Fruit fly (Drosophila melanogaster) whole organism, embryonic: ENCODE results near the gene COX7AL.

Experiments
- Atf-2 ChIP-seq: fragments of 200-800 bp; sonication (Bioruptor generic); optimal IDR thresholded peaks from 2 replicates; lab custom pipeline; 2016; ENCODE audit warnings: missing biosample characterization, missing genetic modification characterization
- Atf6 ChIP-seq: fragments of 200-800 bp; sonication (Bioruptor generic); IDR thresholded peaks from 2 replicates; pipeline ENCODE4 v1.3.6; 2022; ENCODE audit warnings: missing biosample characterization, missing genetic modification characterization
- Awh ChIP-seq: fragments of 200-800 bp; sonication (Bioruptor generic); IDR thresholded peaks from 2 replicates; pipeline ENCODE4, ENCODE4 v1.3.6; 2022; ENCODE audit warnings: missing biosample characterization, missing genetic modification characterization
- Bteb2 ChIP-seq: fragments of 200-800 bp; sonication (Bioruptor generic); optimal IDR thresholded peaks from 2 replicates; lab custom pipeline; 2016; ENCODE audit warnings: missing biosample characterization, missing genetic modification characterization
- CG10366 ChIP-seq: fragments of 200-800 bp; sonication (Bioruptor generic); IDR thresholded peaks from 2 replicates; pipeline ENCODE4 v1.3.6; 2022; ENCODE audit warnings: missing biosample characterization, missing genetic modification characterization
- CG10543 ChIP-seq: fragments of 200-800 bp; sonication (Bioruptor generic); optimal IDR thresholded peaks from 3 replicates; lab custom pipeline; 2017; ENCODE audit warnings: missing biosample characterization, mild to moderate bottlenecking, missing genetic modification characterization, moderate library complexity
- CG12219 ChIP-seq: fragments of 200-800 bp; sonication (Bioruptor generic); optimal IDR thresholded peaks from 3 replicates; lab custom pipeline; 2018; ENCODE audit warnings: missing biosample characterization, mild to moderate bottlenecking, missing genetic modification characterization
- CG13424 ChIP-seq: fragments of 200-800 bp; sonication (Bioruptor generic); optimal IDR thresholded peaks from 2 replicates; lab custom pipeline; 2019; ENCODE audit warnings: missing biosample characterization, mild to moderate bottlenecking, missing genetic modification characterization, moderate library complexity
- CG15514 ChIP-seq: fragments of 200-800 bp; sonication (Bioruptor generic); optimal IDR thresholded peaks from 3 replicates; lab custom pipeline; 2017; ENCODE audit warnings: missing biosample characterization, missing genetic modification characterization, mild to moderate bottlenecking, moderate library complexity, missing genetic modification reagents
- CG15601 ChIP-seq: fragments of 200-800 bp; sonication (Bioruptor generic); optimal IDR thresholded peaks from 3 replicates; lab custom pipeline; 2019; ENCODE audit warnings: missing biosample characterization, mild to moderate bottlenecking, missing genetic modification characterization, moderate library complexity
- CG2129 ChIP-seq: fragments of 200-800 bp; sonication (Bioruptor generic); IDR thresholded peaks from 2 replicates; pipeline ENCODE4 v1.3.6; 2022; ENCODE audit warnings: missing biosample characterization, missing genetic modification characterization; ENCODE audit not compliant: partially characterized antibody
- CG6791 ChIP-seq: fragments of 200-800 bp; sonication (Bioruptor generic); IDR thresholded peaks from 3 replicates; pipeline ENCODE4 v1.3.6; 2022; ENCODE audit warnings: missing biosample characterization, missing genetic modification characterization; ENCODE audit not compliant: partially characterized antibody
- CG7786 ChIP-seq: fragments of 200-800 bp; sonication (Bioruptor generic); optimal IDR thresholded peaks from 2 replicates; lab custom pipeline; 2016; ENCODE audit warnings: missing biosample characterization, missing genetic modification characterization
- CG7987 ChIP-seq: fragments of 200-800 bp; sonication (Bioruptor generic); optimal IDR thresholded peaks from 2 replicates; lab custom pipeline; 2018; ENCODE audit warnings: missing biosample characterization, mild to moderate bottlenecking, missing genetic modification characterization, moderate library complexity
- CG8478 ChIP-seq: fragments of >200 bp; optimal IDR thresholded peaks from 2 replicates; lab custom pipeline; 2018
- CG9727 ChIP-seq: fragments of 200-800 bp; sonication (Bioruptor generic); optimal IDR thresholded peaks from 3 replicates; lab custom pipeline; 2017; ENCODE audit warnings: missing biosample characterization, mild to moderate bottlenecking, missing genetic modification characterization
- CTCF ChIP-seq: fragments of 200-800 bp; sonication (Bioruptor generic); optimal IDR thresholded peaks from 2 replicates; lab custom pipeline; 2017; ENCODE audit warnings: missing biosample characterization, mild to moderate bottlenecking, missing genetic modification characterization, moderate library complexity
- Drgx ChIP-seq: fragments of 200-800 bp; sonication (Bioruptor generic); IDR thresholded peaks from 2 replicates; pipeline ENCODE4 v1.3.6; 2022; ENCODE audit warnings: missing biosample characterization, missing genetic modification characterization
- E2f2 ChIP-seq: fragments of 200-800 bp; sonication (Bioruptor generic); IDR thresholded peaks from 2 replicates; pipeline ENCODE4 v1.3.6; 2022; ENCODE audit warnings: missing biosample characterization, missing genetic modification characterization
- Gug ChIP-seq: fragments of 200-800 bp; sonication (Bioruptor generic); IDR thresholded peaks from 4 replicates; pipeline ENCODE4 v1.3.6; 2022; ENCODE audit warnings: missing biosample characterization, missing genetic modification characterization
- H15 ChIP-seq: fragments of 200-800 bp; sonication (Bioruptor generic); IDR thresholded peaks from 3 replicates; pipeline ENCODE4 v1.3.6; 2022; ENCODE audit warnings: missing biosample characterization, missing genetic modification characterization
- HLH54F ChIP-seq: fragments of 200-800 bp; sonication (Bioruptor generic); optimal IDR thresholded peaks from 3 replicates; lab custom pipeline; 2016; ENCODE audit warnings: missing biosample characterization, missing genetic modification characterization
- Hey ChIP-seq: fragments of 200-800 bp; sonication (Bioruptor generic); optimal IDR thresholded peaks from 3 replicates; lab custom pipeline; 2018; ENCODE audit warnings: missing biosample characterization, mild to moderate bottlenecking, missing genetic modification characterization
- Hmr ChIP-seq: fragments of 200-800 bp; sonication (Bioruptor generic); optimal IDR thresholded peaks from 3 replicates; lab custom pipeline; 2017; ENCODE audit warnings: mild to moderate bottlenecking, missing biosample characterization, missing genetic modification reagents, missing genetic modification characterization
- Hmx ChIP-seq: fragments of 200-800 bp; sonication (Bioruptor generic); optimal IDR thresholded peaks from 2 replicates; lab custom pipeline; 2016; ENCODE audit warnings: missing biosample characterization, missing genetic modification characterization
- Hr51 ChIP-seq, 2 experiments: fragments of 200-800 bp; sonication (Bioruptor generic); optimal IDR thresholded peaks; 2 replicates in 1 of 2; 3 replicates in 1 of 2; lab custom pipeline; 2016 to 2018; ENCODE audit warnings: missing biosample characterization in 2 of 2, missing genetic modification characterization in 2 of 2, mild to moderate bottlenecking in 1 of 2, moderate library complexity in 1 of 2
- Lpt ChIP-seq: fragments of >200 bp; optimal IDR thresholded peaks from 2 replicates; lab custom pipeline; 2018; ENCODE audit warnings: missing biosample characterization, missing genetic modification characterization
- Med ChIP-seq: fragments of 200-800 bp; sonication (Bioruptor generic); peaks from one replicate; lab custom pipeline; 2016; ENCODE audit warnings: missing biosample characterization, missing genetic modification characterization, mild to moderate bottlenecking, inconsistent platforms, moderate library complexity
- Opbp ChIP-seq: fragments of 200-800 bp; sonication (Bioruptor generic); IDR thresholded peaks from 3 replicates; pipeline ENCODE4 v1.3.6; 2022; ENCODE audit warnings: missing biosample characterization, missing genetic modification characterization; ENCODE audit not compliant: partially characterized antibody
- Poxn ChIP-seq: fragments of 200-800 bp; sonication (Bioruptor generic); IDR thresholded peaks from 2 replicates; pipeline ENCODE4 v1.3.6; 2022; ENCODE audit warnings: missing biosample characterization, missing genetic modification characterization
- Spps ChIP-seq: fragments of 200-800 bp; sonication (Bioruptor generic); optimal IDR thresholded peaks from 2 replicates; lab custom pipeline; 2018; ENCODE audit warnings: missing biosample characterization, mild to moderate bottlenecking, missing genetic modification characterization
- Sry-β ChIP-seq: fragments of 200-800 bp; sonication (Bioruptor generic); optimal IDR thresholded peaks from 2 replicates; lab custom pipeline; 2018; ENCODE audit warnings: missing biosample characterization, mild to moderate bottlenecking, missing genetic modification characterization, moderate library complexity
- Sry-δ ChIP-seq: fragments of 200-800 bp; sonication (Bioruptor generic); optimal IDR thresholded peaks from 2 replicates; lab custom pipeline; 2016; ENCODE audit warnings: missing biosample characterization, missing genetic modification characterization
- abd-A ChIP-seq: fragments of 200-800 bp; sonication (Bioruptor generic); optimal IDR thresholded peaks from 3 replicates; lab custom pipeline; 2019; ENCODE audit warnings: missing biosample characterization, mild to moderate bottlenecking, missing genetic modification characterization, moderate library complexity
- bcd ChIP-seq: fragments of 200-800 bp; sonication (Bioruptor generic); optimal IDR thresholded peaks from 2 replicates; lab custom pipeline; 2017; ENCODE audit warnings: missing biosample characterization, mild to moderate bottlenecking, missing genetic modification characterization
- croc ChIP-seq: fragments of 200-800 bp; sonication (Bioruptor generic); conservative IDR thresholded peaks from 3 replicates; pipeline ENCODE4 v1.3.6; 2022; ENCODE audit warnings: missing biosample characterization, missing genetic modification characterization
- ems ChIP-seq: fragments of 200-800 bp; sonication (Bioruptor generic); optimal IDR thresholded peaks from 3 replicates; lab custom pipeline; 2016; ENCODE audit warnings: missing biosample characterization, missing genetic modification characterization
- fd64A ChIP-seq: fragments of 200-800 bp; sonication (Bioruptor generic); optimal IDR thresholded peaks from 3 replicates; lab custom pipeline; 2018; ENCODE audit warnings: missing biosample characterization, mild to moderate bottlenecking, missing genetic modification characterization
- gfzf ChIP-seq: fragments of 200-800 bp; sonication (Bioruptor generic); optimal IDR thresholded peaks from 2 replicates; lab custom pipeline; 2016; ENCODE audit warnings: missing biosample characterization, mild to moderate bottlenecking, missing genetic modification characterization, moderate library complexity
- hkb ChIP-seq, 2 experiments: fragments of 200-800 bp in 1 of 2; fragments of >200 bp in 1 of 2; sonication (Bioruptor generic) in 1 of 2; IDR thresholded peaks in 1 of 2; optimal IDR thresholded peaks in 1 of 2; 2 replicates each; pipeline versions ENCODE4 v1.3.6 to Lab custom; 2017 to 2022; ENCODE audit warnings: missing biosample characterization in 1 of 2, missing genetic modification characterization in 1 of 2
- jigr1 ChIP-seq: fragments of 200-800 bp; sonication (Bioruptor generic); IDR thresholded peaks from 3 replicates; pipeline ENCODE4 v1.3.6; 2022; ENCODE audit warnings: missing biosample characterization, missing genetic modification characterization
- knrl ChIP-seq: fragments of 200-800 bp; sonication (Bioruptor generic); IDR thresholded peaks from 3 replicates; pipeline ENCODE4 v1.3.6; 2022; ENCODE audit warnings: missing biosample characterization, missing genetic modification characterization; ENCODE audit not compliant: partially characterized antibody
- mirr ChIP-seq: fragments of 200-800 bp; sonication (Bioruptor generic); optimal IDR thresholded peaks from 3 replicates; lab custom pipeline; 2018; ENCODE audit warnings: missing biosample characterization, mild to moderate bottlenecking, missing genetic modification characterization
- onecut ChIP-seq: fragments of 200-800 bp; sonication (Bioruptor generic); IDR thresholded peaks from 2 replicates; pipeline ENCODE4 v1.3.6; 2022; ENCODE audit warnings: missing biosample characterization, missing genetic modification characterization
- pros ChIP-seq: fragments of 200-800 bp; sonication (Bioruptor generic); optimal IDR thresholded peaks from 3 replicates; lab custom pipeline; 2019; ENCODE audit warnings: missing biosample characterization, mild to moderate bottlenecking, missing genetic modification characterization, moderate library complexity
- sisA ChIP-seq: fragments of 200-800 bp; sonication (Bioruptor generic); IDR thresholded peaks from 2 replicates; pipeline ENCODE4 v1.3.6; 2022; ENCODE audit warnings: missing biosample characterization, missing genetic modification characterization
- tio ChIP-seq: fragments of 200-800 bp; sonication (Bioruptor generic); optimal IDR thresholded peaks from 2 replicates; lab custom pipeline; 2017; ENCODE audit warnings: missing biosample characterization, missing genetic modification characterization, inconsistent platforms
- unc-4 ChIP-seq: fragments of 200-800 bp; sonication (Bioruptor generic); IDR thresholded peaks from 2 replicates; pipeline ENCODE4 v1.3.6; 2022; ENCODE audit warnings: missing biosample characterization, missing genetic modification characterization; ENCODE audit not compliant: partially characterized antibody
- unpg ChIP-seq: fragments of 200-800 bp; sonication (Bioruptor generic); optimal IDR thresholded peaks from 3 replicates; lab custom pipeline; 2018; ENCODE audit warnings: missing biosample characterization, mild to moderate bottlenecking, missing genetic modification characterization, moderate library complexity
- yki ChIP-seq: fragments of >200 bp; optimal IDR thresholded peaks from 3 replicates; lab custom pipeline; 2018

The COX7AL gene

DNA sequence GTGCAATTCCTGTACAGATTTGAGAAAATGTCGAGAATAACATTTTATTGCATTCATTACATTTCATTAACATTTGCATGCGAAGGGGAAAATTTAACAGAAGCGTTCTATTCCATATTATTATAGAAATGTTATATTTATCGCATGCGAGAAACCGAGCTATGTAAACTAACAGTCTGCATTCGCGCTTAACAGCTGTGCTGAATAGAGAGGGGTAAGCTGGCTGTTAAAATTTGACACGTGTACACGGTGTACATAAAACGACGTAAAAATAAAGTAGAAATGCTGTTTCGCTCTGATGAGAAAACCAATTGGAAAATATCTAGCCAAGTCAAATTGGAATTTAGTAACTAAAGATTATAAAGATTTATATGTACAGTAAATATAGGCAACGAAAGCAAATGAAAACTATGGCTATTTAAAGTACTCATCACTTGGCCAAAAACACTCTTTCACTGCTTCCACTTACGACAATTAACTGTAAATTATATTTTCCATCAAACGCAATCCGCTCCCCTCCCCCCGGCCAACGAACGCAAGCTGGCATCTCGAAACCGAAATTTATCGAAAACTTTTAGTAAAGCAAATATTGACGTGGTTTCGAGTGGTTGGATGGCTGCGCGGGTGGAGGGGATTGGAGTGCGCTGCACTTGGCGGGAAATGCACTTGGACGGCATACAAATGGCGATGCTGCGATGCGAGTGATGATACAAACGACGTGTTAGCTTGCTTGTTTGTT lies 37.1 kb upstream of the COX7AL start (continued):
- peak; percentile 15; the same call in 1 of the 2 replicates for TF ChIP-seq unc-4 (GFP tag; lab: Robert Waterston, UW)
- no peak for TF ChIP-seq mirr (GFP tag; lab: Kevin White, UChicago)
- TF ChIP-seq Opbp (GFP tag; lab: Robert Waterston, UW): no peak
- peak; percentile 73 for TF ChIP-seq CTCF (GFP tag; lab: Kevin White, UChicago)
- no peak for TF ChIP-seq CG13424 (tag; lab: Kevin White, UChicago)
- peak; percentile 22 for TF ChIP-seq hkb (optimal IDR thresholded peaks at IDR 0.05; lab: Kevin White, UChicago)
- no peak for TF ChIP-seq hkb (GFP tag; IDR thresholded peaks at IDR 0.05; lab: Robert Waterston, UW)
- peak; percentile 73 for TF ChIP-seq Sry-β (GFP tag; lab: Kevin White, UChicago)
- TF ChIP-seq fd64A (GFP tag; lab: Kevin White, UChicago): no peak
- TF ChIP-seq croc (GFP tag; lab: Robert Waterston, UW): no peak
- no peak for TF ChIP-seq CG6791 (GFP tag; lab: Robert Waterston, UW)
- TF ChIP-seq abd-A (tag; lab: Kevin White, UChicago): no peak
- no peak for TF ChIP-seq Hmx (GFP tag; lab: Kevin White, UChicago)
- TF ChIP-seq CG10543 (GFP tag; lab: Kevin White, UChicago): no peak
- no peak for TF ChIP-seq CG2129
- TF ChIP-seq E2f2 (GFP tag; lab: Robert Waterston, UW): 0 out of 2 replicates have a peak, but pooled peaks have one; percentile 14
- TF ChIP-seq ems (GFP tag; lab: Kevin White, UChicago): no peak
- no peak for TF ChIP-seq yki (lab: Kevin White, UChicago)
- TF ChIP-seq Hey: no peak
- TF ChIP-seq CG7786 (GFP tag; lab: Kevin White, UChicago): no peak
- TF ChIP-seq gfzf: no peak
- TF ChIP-seq Awh (GFP tag; lab: Robert Waterston, UW): 0 out of 2 replicates have a peak, but pooled peaks have one; percentile 13
- TF ChIP-seq sisA (GFP tag; lab: Robert Waterston, UW): no peak
- TF ChIP-seq Atf6 (GFP tag; lab: Robert Waterston, UW): 0 out of 2 replicates have a peak, but pooled peaks have one; percentile 17
- TF ChIP-seq CG8478 (lab: Kevin White, UChicago): no peak
- TF ChIP-seq Lpt: no peak
- no peak for TF ChIP-seq Sry-δ (GFP tag; lab: Kevin White, UChicago)
- peak; percentile 33 for TF ChIP-seq Med
- TF ChIP-seq Bteb2 (GFP tag; lab: Kevin White, UChicago): no peak
- TF ChIP-seq jigr1 (GFP tag; lab: Robert Waterston, UW): no peak
- 0 out of 2 replicates have a peak, but pooled peaks have one; percentile 5 for TF ChIP-seq onecut (GFP tag; lab: Robert Waterston, UW)
- no peak for TF ChIP-seq CG15514 (GFP tag; lab: Kevin White, UChicago)
- no peak for TF ChIP-seq Gug
- TF ChIP-seq Atf-2 (GFP tag; lab: Kevin White, UChicago): no peak
- no peak for TF ChIP-seq CG10366 (GFP tag; lab: Robert Waterston, UW)
- no peak for TF ChIP-seq Poxn (GFP tag; lab: Robert Waterston, UW)
- no peak for TF ChIP-seq tio (GFP tag; lab: Kevin White, UChicago)
- TF ChIP-seq CG9727 (GFP tag; lab: Kevin White, UChicago): no peak
- no peak for TF ChIP-seq HLH54F (GFP tag; lab: Kevin White, UChicago)
- no peak for TF ChIP-seq Drgx
- TF ChIP-seq knrl (GFP tag; lab: Robert Waterston, UW): peak; percentile 34; the same call in 1 of the 3 replicates
- TF ChIP-seq CG7987 (GFP tag; lab: Kevin White, UChicago): no peak
- TF ChIP-seq Hmr (GFP tag; lab: Kevin White, UChicago): no peak
- no peak for TF ChIP-seq Spps
- TF ChIP-seq bcd: no peak
- no peak for TF ChIP-seq Hr51 (GFP tag; optimal IDR thresholded peaks at IDR 0.05; lab: Kevin White, UChicago)
- TF ChIP-seq CG12219: no peak
- TF ChIP-seq unpg (GFP tag; lab: Kevin White, UChicago): no peak
- no peak for TF ChIP-seq H15
- TF ChIP-seq pros (GFP tag; lab: Kevin White, UChicago): no peak
- peak; percentile 5 for TF ChIP-seq CG15601 (tag; lab: Kevin White, UChicago)
